Worm (Caenorhabditis elegans): Measurements from ENCODE around the gene npp-10.

npp-10 gene

DNA sequence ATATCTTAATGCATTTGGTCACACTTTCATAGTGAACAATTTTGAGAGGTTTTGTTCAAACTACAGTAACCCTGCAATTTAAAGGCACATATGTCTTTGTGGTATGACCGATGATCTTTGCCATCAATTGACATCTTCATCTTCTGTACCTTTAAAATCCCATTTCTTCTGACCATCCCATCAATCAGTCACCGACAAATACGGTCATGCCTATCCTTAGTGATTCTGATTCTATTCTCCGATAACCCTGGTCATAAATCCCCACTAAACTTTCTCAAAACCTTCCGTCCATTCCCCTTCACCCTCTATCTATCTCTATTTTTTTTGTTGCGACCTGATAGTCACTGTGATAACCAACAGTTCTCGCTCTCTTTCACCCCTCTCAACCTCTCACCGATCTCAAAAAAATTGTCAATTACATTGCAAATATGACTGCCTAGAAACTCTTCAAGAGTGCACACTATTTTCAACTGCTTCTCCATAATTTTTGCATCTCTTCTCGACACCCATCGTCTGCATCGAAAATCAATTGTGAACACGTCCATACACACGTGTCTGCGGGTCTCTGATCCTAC, 55.2 kb downstream of the npp-10 start:
- TF ChIP-seq hmg-1.2 (GFP tag; IDR thresholded peaks at IDR 0.05) (peak; percentile 28; the same call in 1 of the 2 replicates), F57C9.4 (tag; optimal IDR thresholded peaks at IDR 0.05) (no peak), lin-40 (tag; optimal IDR thresholded peaks at IDR 0.05) (no peak), nhr-80 (tag; optimal IDR thresholded peaks at IDR 0.05) (peak; percentile 79), somi-1 (GFP tag; optimal IDR thresholded peaks at IDR 0.05) (no peak), C17E4.6 (GFP tag; IDR thresholded peaks at IDR 0.05) (no peak), F55B11.4 (tag; optimal IDR thresholded peaks at IDR 0.05; ENCODE audit: borderline replicate concordance, insufficient read depth) (no peak)

Data from whole organism, young adult.